Fruit fly (Drosophila melanogaster) Kc167 (cell line): ENCODE measurements around the gene Slh.

ENCODE experiments used
- Myc ChIP-seq: fragments of >200 bp; optimal IDR thresholded peaks from 2 replicates; lab custom pipeline; 2017; ENCODE audit warnings: missing external identifiers
- h ChIP-seq: fragments of >200 bp; optimal IDR thresholded peaks from 3 replicates; lab custom pipeline; 2018; ENCODE audit warnings: missing external identifiers
- insv ChIP-seq: fragments of >200 bp; optimal IDR thresholded peaks from 3 replicates; lab custom pipeline; 2018; ENCODE audit warnings: missing external identifiers
- psq ChIP-seq: fragments of >200 bp; optimal IDR thresholded peaks from 2 replicates; lab custom pipeline; 2017; ENCODE audit warnings: missing external identifiers

- no peak for TF ChIP-seq Myc (lab: Kevin White, UChicago)
- TF ChIP-seq insv (lab: Kevin White, UChicago), result no peak
- TF ChIP-seq psq, result no peak
- no peak for TF ChIP-seq h (lab: Kevin White, UChicago)
Observed at dm6 chr2L:2485272-2485671, 7.2 kb downstream of the Slh start.
